Worm (Caenorhabditis elegans): ENCODE data around the gene mma-1.

DNA sequence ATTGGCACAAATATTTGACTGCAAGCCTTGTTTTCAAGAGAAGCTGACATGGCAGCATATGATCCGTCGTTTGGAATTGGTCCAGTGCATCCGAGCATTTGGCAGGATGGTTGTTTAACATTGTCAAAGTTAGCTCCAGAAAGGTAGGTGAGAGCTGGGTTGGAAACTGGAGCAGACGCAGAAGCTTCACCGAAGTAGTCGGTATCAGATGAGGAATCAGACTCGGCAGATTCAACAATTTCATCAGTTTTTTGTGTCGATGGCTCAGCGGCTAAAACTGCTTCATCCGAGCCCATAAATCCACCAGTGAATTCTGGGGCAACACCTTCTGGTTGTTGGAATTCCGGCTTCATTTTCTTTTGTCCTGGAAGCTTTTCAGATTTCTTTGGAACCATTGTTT lies 46.5 kb downstream of the mma-1 start:
- no peak for TF ChIP-seq nhr-76 (tag; optimal IDR thresholded peaks at IDR 0.05)
- no peak for TF ChIP-seq nhr-28 (tag; optimal IDR thresholded peaks at IDR 0.05)

Measured in whole organism, L3 larva.